Fruit fly (Drosophila melanogaster) whole organism, embryonic: ENCODE data around the gene CG43094.
A peak's percentile ranks its signal among the peaks of the same experiment; 100 is the strongest.

Experiments
- Abd-B ChIP-seq: fragments of 200-800 bp; sonication (Bioruptor generic); optimal IDR thresholded peaks from 2 replicates; lab custom pipeline; 2018; ENCODE audit warnings: missing biosample characterization, mild to moderate bottlenecking, missing genetic modification characterization, moderate library complexity
- CG12391 ChIP-seq: fragments of 200-800 bp; sonication (Bioruptor generic); optimal IDR thresholded peaks from 3 replicates; lab custom pipeline; 2018; ENCODE audit warnings: missing biosample characterization, mild to moderate bottlenecking, missing genetic modification characterization, moderate library complexity
- CG13424 ChIP-seq: fragments of 200-800 bp; sonication (Bioruptor generic); optimal IDR thresholded peaks from 2 replicates; lab custom pipeline; 2019; ENCODE audit warnings: missing biosample characterization, mild to moderate bottlenecking, missing genetic modification characterization, moderate library complexity
- CG15696 ChIP-seq: fragments of 200-800 bp; sonication (Bioruptor generic); optimal IDR thresholded peaks from 2 replicates; lab custom pipeline; 2019; ENCODE audit warnings: missing biosample characterization, mild to moderate bottlenecking, missing genetic modification characterization, moderate library complexity
- CG17829 ChIP-seq: fragments of 200-800 bp; optimal IDR thresholded peaks from 2 replicates; lab custom pipeline; 2019; ENCODE audit warnings: missing biosample characterization, mild to moderate bottlenecking, missing genetic modification characterization, moderate library complexity
- CG31365 ChIP-seq: fragments of 200-800 bp; sonication (Bioruptor generic); optimal IDR thresholded peaks from 2 replicates; lab custom pipeline; 2018; ENCODE audit warnings: missing biosample characterization, mild to moderate bottlenecking, missing genetic modification characterization
- CG33557 ChIP-seq: fragments of 200-800 bp; sonication (Bioruptor generic); optimal IDR thresholded peaks from 2 replicates; lab custom pipeline; 2019; ENCODE audit warnings: missing biosample characterization, mild to moderate bottlenecking, missing genetic modification characterization, moderate library complexity
- CG34224 ChIP-seq: fragments of 200-800 bp; sonication (Bioruptor generic); IDR thresholded peaks from 3 replicates; pipeline ENCODE4 v1.3.6; 2022; ENCODE audit warnings: missing biosample characterization, missing genetic modification characterization; ENCODE audit not compliant: partially characterized antibody
- CG42726 ChIP-seq: fragments of 200-800 bp; sonication (Bioruptor generic); IDR thresholded peaks from 2 replicates; pipeline ENCODE4 v1.3.6; 2022; ENCODE audit warnings: missing biosample characterization, missing genetic modification characterization; ENCODE audit not compliant: partially characterized antibody
- CG6254 ChIP-seq: fragments of 200-800 bp; sonication (Bioruptor generic); optimal IDR thresholded peaks from 3 replicates; lab custom pipeline; 2017; ENCODE audit warnings: mild to moderate bottlenecking, missing biosample characterization, missing genetic modification reagents, missing genetic modification characterization
- CG6272 ChIP-seq: fragments of 200-800 bp; sonication (Bioruptor generic); IDR thresholded peaks from 2 replicates; pipeline ENCODE4 v1.3.6; 2022; ENCODE audit warnings: missing biosample characterization, missing genetic modification characterization
- CG7928 ChIP-seq: fragments of 200-800 bp; sonication (Bioruptor generic); optimal IDR thresholded peaks from 2 replicates; lab custom pipeline; 2017; ENCODE audit warnings: missing biosample characterization, mild to moderate bottlenecking, missing genetic modification characterization
- CG8290 ChIP-seq, 3 experiments: fragments of 200-800 bp; sonication (Bioruptor generic); optimal IDR thresholded peaks; 2 replicates each; lab custom pipeline; 2016 to 2019; ENCODE audit warnings: missing biosample characterization in 3 of 3, missing genetic modification characterization in 3 of 3, mild to moderate bottlenecking in 2 of 3, moderate library complexity in 1 of 3
- CG8765 ChIP-seq: fragments of 200-800 bp; sonication (Bioruptor generic); IDR thresholded peaks from 2 replicates; pipeline ENCODE4 v1.3.6; 2022; ENCODE audit warnings: missing biosample characterization, missing genetic modification characterization
- CTCF ChIP-seq: fragments of 200-800 bp; sonication (Bioruptor generic); optimal IDR thresholded peaks from 2 replicates; lab custom pipeline; 2017; ENCODE audit warnings: missing biosample characterization, mild to moderate bottlenecking, missing genetic modification characterization, moderate library complexity
- Dbx ChIP-seq: fragments of 200-800 bp; sonication (Bioruptor generic); IDR thresholded peaks from 3 replicates; pipeline ENCODE4 v1.3.6; 2022; ENCODE audit warnings: missing biosample characterization, missing genetic modification characterization
- Dek ChIP-seq: fragments of 200-800 bp; sonication (Bioruptor generic); optimal IDR thresholded peaks from 3 replicates; lab custom pipeline; 2019; ENCODE audit warnings: missing biosample characterization, mild to moderate bottlenecking, missing genetic modification characterization, moderate library complexity
- Dll ChIP-seq: fragments of 200-800 bp; sonication (Bioruptor generic); IDR thresholded peaks from 4 replicates; pipeline ENCODE4 v1.3.6; 2022; ENCODE audit warnings: missing biosample characterization, missing genetic modification characterization; ENCODE audit not compliant: partially characterized antibody
- E2f2 ChIP-seq: fragments of 200-800 bp; sonication (Bioruptor generic); IDR thresholded peaks from 2 replicates; pipeline ENCODE4 v1.3.6; 2022; ENCODE audit warnings: missing biosample characterization, missing genetic modification characterization
- Fer1 ChIP-seq: fragments of 200-800 bp; sonication (Bioruptor generic); optimal IDR thresholded peaks from 2 replicates; lab custom pipeline; 2017; ENCODE audit warnings: missing biosample characterization, mild to moderate bottlenecking, missing genetic modification characterization
- HLH3B ChIP-seq: fragments of 200-800 bp; sonication (Bioruptor generic); IDR thresholded peaks from 2 replicates; pipeline ENCODE4 v1.3.6; 2022; ENCODE audit warnings: missing biosample characterization, missing genetic modification characterization
- HmgZ ChIP-seq: fragments of 200-800 bp; sonication (Bioruptor generic); optimal IDR thresholded peaks from 2 replicates; lab custom pipeline; 2018; ENCODE audit warnings: missing biosample characterization, mild to moderate bottlenecking, missing genetic modification characterization
- Neu2 ChIP-seq: fragments of 200-800 bp; sonication (Bioruptor generic); optimal IDR thresholded peaks from 3 replicates; lab custom pipeline; 2016; ENCODE audit warnings: missing biosample characterization, missing genetic modification characterization, borderline replicate concordance
- Pdp1 ChIP-seq, 2 experiments: fragments of 200-800 bp; sonication (Bioruptor generic); optimal IDR thresholded peaks; 3 replicates each; lab custom pipeline; 2016; ENCODE audit warnings: missing biosample characterization in 2 of 2, missing genetic modification characterization in 2 of 2, mild to moderate bottlenecking in 1 of 2, moderate library complexity in 1 of 2
- Ravus ChIP-seq: fragments of 200-800 bp; sonication (Bioruptor generic); IDR thresholded peaks from 2 replicates; pipeline ENCODE4 v1.3.6; 2022; ENCODE audit warnings: missing biosample characterization, missing genetic modification characterization
- Side ChIP-seq: fragments of 200-800 bp; sonication (Bioruptor generic); optimal IDR thresholded peaks from 2 replicates; lab custom pipeline; 2016; ENCODE audit warnings: missing biosample characterization, missing genetic modification characterization
- Ssrp ChIP-seq: fragments of 200-800 bp; sonication (Bioruptor generic); optimal IDR thresholded peaks from 2 replicates; lab custom pipeline; 2018; ENCODE audit warnings: missing biosample characterization, mild to moderate bottlenecking, missing genetic modification characterization, moderate library complexity
- TFAM ChIP-seq: fragments of 200-800 bp; sonication (Bioruptor generic); optimal IDR thresholded peaks from 2 replicates; lab custom pipeline; 2017; ENCODE audit warnings: missing biosample characterization, missing genetic modification characterization, inconsistent platforms
- Usf ChIP-seq: fragments of 200-800 bp; sonication (Bioruptor generic); optimal IDR thresholded peaks from 2 replicates; lab custom pipeline; 2017; ENCODE audit warnings: missing genotype, missing biosample characterization, missing genetic modification characterization
- Xbp1 ChIP-seq: fragments of 200-800 bp; sonication (Bioruptor generic); optimal IDR thresholded peaks from 3 replicates; lab custom pipeline; 2016; ENCODE audit warnings: missing biosample characterization, mild to moderate bottlenecking, missing genetic modification characterization
- az2 ChIP-seq: fragments of 200-800 bp; sonication (Bioruptor generic); optimal IDR thresholded peaks from 3 replicates; lab custom pipeline; 2016; ENCODE audit warnings: missing biosample characterization, missing genetic modification characterization
- caup ChIP-seq: fragments of 200-800 bp; sonication (Bioruptor generic); optimal IDR thresholded peaks from 3 replicates; lab custom pipeline; 2017; ENCODE audit warnings: missing biosample characterization, mild to moderate bottlenecking, missing genetic modification characterization, moderate library complexity; ENCODE audit not compliant: severe bottlenecking
- croc ChIP-seq: fragments of 200-800 bp; sonication (Bioruptor generic); conservative IDR thresholded peaks from 3 replicates; pipeline ENCODE4 v1.3.6; 2022; ENCODE audit warnings: missing biosample characterization, missing genetic modification characterization
- dan ChIP-seq: fragments of 200-800 bp; sonication (Bioruptor generic); IDR thresholded peaks from 2 replicates; pipeline ENCODE4 v1.3.6; 2022; ENCODE audit warnings: missing biosample characterization, missing genetic modification characterization
- dimm ChIP-seq: fragments of 200-800 bp; sonication (Bioruptor generic); IDR thresholded peaks from 2 replicates; pipeline ENCODE4 v1.3.6; 2022; ENCODE audit warnings: missing biosample characterization, missing genetic modification characterization
- dmrt11E ChIP-seq: fragments of 200-800 bp; sonication (Bioruptor generic); optimal IDR thresholded peaks from 3 replicates; lab custom pipeline; 2018; ENCODE audit warnings: missing biosample characterization, mild to moderate bottlenecking, missing genetic modification characterization, moderate library complexity
- fd102C ChIP-seq: fragments of 200-800 bp; sonication (Bioruptor generic); optimal IDR thresholded peaks from 2 replicates; lab custom pipeline; 2018; ENCODE audit warnings: missing biosample characterization, mild to moderate bottlenecking, missing genetic modification characterization, moderate library complexity
- gro ChIP-seq: fragments of 200-800 bp; sonication (Bioruptor generic); optimal IDR thresholded peaks from 2 replicates; lab custom pipeline; 2016; ENCODE audit warnings: missing biosample characterization, missing genetic modification characterization
- gt ChIP-seq: fragments of 200-800 bp; sonication (Bioruptor generic); IDR thresholded peaks from 2 replicates; pipeline ENCODE4 v1.3.6; 2022; ENCODE audit warnings: missing biosample characterization, missing genetic modification characterization
- her ChIP-seq: fragments of 200-800 bp; sonication (Bioruptor generic); optimal IDR thresholded peaks from 2 replicates; lab custom pipeline; 2016; ENCODE audit warnings: missing biosample characterization, missing genetic modification characterization
- insv ChIP-seq, 2 experiments: fragments of 200-800 bp; sonication (Bioruptor generic); optimal IDR thresholded peaks; 3 replicates each; lab custom pipeline; 2016 to 2018; ENCODE audit warnings: missing biosample characterization in 2 of 2, missing genetic modification characterization in 2 of 2
- lov ChIP-seq, 2 experiments: fragments of 200-800 bp in 1 of 2; fragments of >200 bp in 1 of 2; sonication (Bioruptor generic) in 1 of 2; IDR thresholded peaks in 1 of 2; optimal IDR thresholded peaks in 1 of 2; 2 replicates in 1 of 2; 3 replicates in 1 of 2; pipeline versions ENCODE4 v1.3.6 to Lab custom; 2017 to 2022; ENCODE audit warnings: missing biosample characterization in 1 of 2, missing genetic modification characterization in 1 of 2
- mam ChIP-seq: fragments of 200-800 bp; sonication (Bioruptor generic); optimal IDR thresholded peaks from 3 replicates; lab custom pipeline; 2016; ENCODE audit warnings: missing biosample characterization, missing genetic modification characterization
- row ChIP-seq: fragments of 200-800 bp; sonication (Bioruptor generic); IDR thresholded peaks from 3 replicates; pipeline ENCODE4 v1.3.6; 2022; ENCODE audit warnings: missing biosample characterization, missing genetic modification characterization
- sens ChIP-seq: fragments of 200-800 bp; sonication (Bioruptor generic); peaks from one replicate; lab custom pipeline; 2016; ENCODE audit warnings: missing biosample characterization, missing genetic modification characterization
- slp2 ChIP-seq: fragments of 200-800 bp; sonication (Bioruptor generic); optimal IDR thresholded peaks from 2 replicates; lab custom pipeline; 2016; ENCODE audit warnings: missing biosample characterization, missing genetic modification characterization
- toy ChIP-seq: fragments of 200-800 bp; sonication (Bioruptor generic); IDR thresholded peaks from 2 replicates; pipeline ENCODE4 v1.3.6; 2022; ENCODE audit warnings: missing biosample characterization, missing genetic modification characterization
- twi ChIP-seq: fragments of 200-800 bp; optimal IDR thresholded peaks from 2 replicates; lab custom pipeline; 2019; ENCODE audit warnings: missing biosample characterization, mild to moderate bottlenecking, missing genetic modification characterization, moderate library complexity
- usp ChIP-seq: fragments of >200 bp; optimal IDR thresholded peaks from 2 replicates; lab custom pipeline; 2017; ENCODE audit warnings: missing biosample characterization, missing genetic modification characterization
- yki ChIP-seq: fragments of >200 bp; optimal IDR thresholded peaks from 3 replicates; lab custom pipeline; 2018
- zfh1 ChIP-seq: fragments of 200-800 bp; sonication (Bioruptor generic); IDR thresholded peaks from 3 replicates; pipeline ENCODE4 v1.3.6; 2022; ENCODE audit warnings: missing biosample characterization, missing genetic modification characterization

The CG43094 gene

dm6 chr3R:22781412-22781811, 10.6 kb upstream of the CG43094 start (continued):
- TF ChIP-seq az2 (GFP tag; lab: Kevin White, UChicago) (no peak), zfh1 (GFP tag; lab: Robert Waterston, UW) (no peak), dan (GFP tag; lab: Robert Waterston, UW) (no peak), insv (GFP tag; optimal IDR thresholded peaks at IDR 0.05; lab: Kevin White, UChicago) (no peak), HLH3B (no peak; the same call in 1 of the 2 replicates), E2f2 (GFP tag; lab: Robert Waterston, UW) (peak; percentile 33), CG34224 (GFP tag; lab: Robert Waterston, UW) (0 out of 3 replicates have a peak, but pooled peaks have one; percentile 9), lov (optimal IDR thresholded peaks at IDR 0.05; lab: Kevin White, UChicago) (no peak), lov (GFP tag; IDR thresholded peaks at IDR 0.05; lab: Robert Waterston, UW) (peak; percentile 54; the same call in 1 of the 3 replicates), sens (GFP tag; lab: Kevin White, UChicago) (no peak), CG31365 (tag; lab: Kevin White, UChicago) (no peak), CG8765 (GFP tag; lab: Robert Waterston, UW) (peak; percentile 96), fd102C (GFP tag; lab: Kevin White, UChicago) (no peak), CG33557 (GFP tag; lab: Kevin White, UChicago) (no peak), dimm (no peak), mam (no peak), Fer1 (GFP tag; lab: Kevin White, UChicago) (no peak), Ssrp (no peak), Pdp1 (GFP tag; optimal IDR thresholded peaks at IDR 0.05; lab: Kevin White, UChicago) (peak in 1 of 2 experiments; percentile 93), TFAM (GFP tag; lab: Kevin White, UChicago) (no peak), Dek (tag; lab: Kevin White, UChicago) (no peak), CTCF (GFP tag; lab: Kevin White, UChicago) (no peak), CG15696 (no peak), croc (GFP tag; lab: Robert Waterston, UW) (no peak), CG6254 (GFP tag; lab: Kevin White, UChicago) (peak; percentile 28), Usf (GFP tag; lab: Kevin White, UChicago) (no peak), HmgZ (tag; lab: Kevin White, UChicago) (no peak), row (GFP tag; lab: Robert Waterston, UW) (no peak; the same call in 2 of the 3 replicates), Ravus (GFP tag; lab: Robert Waterston, UW) (no peak), CG7928 (GFP tag; lab: Kevin White, UChicago) (no peak), caup (peak; percentile 8), gt (GFP tag; lab: Robert Waterston, UW) (no peak), toy (GFP tag; lab: Robert Waterston, UW) (no peak), Dll (GFP tag; lab: Robert Waterston, UW) (no peak), Xbp1 (GFP tag; lab: Kevin White, UChicago) (no peak), CG8290 (GFP tag; optimal IDR thresholded peaks at IDR 0.05; lab: Kevin White, UChicago) (no peak), CG8290 (tag; optimal IDR thresholded peaks at IDR 0.05; lab: Kevin White, UChicago) (no peak), CG13424 (tag; lab: Kevin White, UChicago) (peak; percentile 2), Side (GFP tag; lab: Kevin White, UChicago) (no peak), Abd-B (GFP tag; lab: Kevin White, UChicago) (no peak), CG42726 (no peak), gro (no peak), slp2 (GFP tag; lab: Kevin White, UChicago) (no peak), usp (no peak), her (GFP tag; lab: Kevin White, UChicago) (no peak), CG12391 (no peak), CG17829 (tag; lab: Kevin White, UChicago) (peak; percentile 7), Dbx (GFP tag; lab: Robert Waterston, UW) (peak; percentile 36; the same call in 2 of the 3 replicates), yki (no peak), twi (tag; lab: Kevin White, UChicago) (peak; percentile 14), Neu2 (GFP tag; lab: Kevin White, UChicago) (no peak), dmrt11E (no peak), CG6272 (GFP tag; lab: Robert Waterston, UW) (no peak)
